Fruit fly (Drosophila melanogaster) whole organism, embryonic: ENCODE data around the gene CG4593.

Experiments used
- CG10147 ChIP-seq: fragments of 200-800 bp; sonication (Bioruptor generic); optimal IDR thresholded peaks from 2 replicates; lab custom pipeline; 2019; ENCODE audit warnings: missing biosample characterization, mild to moderate bottlenecking, missing genetic modification characterization, moderate library complexity
- CG10979 ChIP-seq: fragments of 200-800 bp; sonication (Bioruptor generic); optimal IDR thresholded peaks from 2 replicates; lab custom pipeline; 2018; ENCODE audit warnings: missing biosample characterization, mild to moderate bottlenecking, missing genetic modification characterization, moderate library complexity
- CG12744 ChIP-seq: fragments of 200-800 bp; sonication (Bioruptor generic); optimal IDR thresholded peaks from 2 replicates; lab custom pipeline; 2016; ENCODE audit warnings: missing biosample characterization, missing genetic modification characterization
- CG13894 ChIP-seq: fragments of 200-800 bp; sonication (Bioruptor generic); optimal IDR thresholded peaks from 3 replicates; lab custom pipeline; 2018; ENCODE audit warnings: missing biosample characterization, mild to moderate bottlenecking, missing genetic modification characterization, moderate library complexity
- CG15269 ChIP-seq: fragments of 200-800 bp; sonication (Bioruptor generic); optimal IDR thresholded peaks from 2 replicates; lab custom pipeline; 2018; ENCODE audit warnings: missing biosample characterization, mild to moderate bottlenecking, missing genetic modification characterization, moderate library complexity
- CG18262 ChIP-seq: fragments of 200-800 bp; optimal IDR thresholded peaks from 3 replicates; lab custom pipeline; 2019; ENCODE audit warnings: missing biosample characterization, mild to moderate bottlenecking, missing genetic modification characterization, moderate library complexity
- CG2129 ChIP-seq: fragments of 200-800 bp; sonication (Bioruptor generic); IDR thresholded peaks from 2 replicates; pipeline ENCODE4 v1.3.6; 2022; ENCODE audit warnings: missing biosample characterization, missing genetic modification characterization; ENCODE audit not compliant: partially characterized antibody
- CG31441 ChIP-seq: fragments of 200-800 bp; sonication (Bioruptor generic); IDR thresholded peaks from 2 replicates; pipeline ENCODE4 v1.3.6; 2022; ENCODE audit warnings: missing biosample characterization, missing genetic modification characterization
- CG34422 ChIP-seq: fragments of 200-800 bp; sonication (Bioruptor generic); IDR thresholded peaks from 3 replicates; pipeline ENCODE4 v1.3.6; 2022; ENCODE audit warnings: missing biosample characterization, missing genetic modification characterization
- CG3847 ChIP-seq: fragments of 200-800 bp; sonication (Bioruptor generic); IDR thresholded peaks from 2 replicates; pipeline ENCODE4 v1.3.6; 2022; ENCODE audit warnings: missing biosample characterization, missing genetic modification characterization
- CG4282 ChIP-seq: fragments of 200-800 bp; sonication (Bioruptor generic); optimal IDR thresholded peaks from 2 replicates; lab custom pipeline; 2016; ENCODE audit warnings: missing biosample characterization, missing genetic modification characterization
- CG4404 ChIP-seq: fragments of 200-800 bp; sonication (Bioruptor generic); IDR thresholded peaks from 2 replicates; pipeline ENCODE4 v1.3.6; 2022; ENCODE audit warnings: missing biosample characterization, missing genetic modification characterization
- CG7357 ChIP-seq: fragments of 200-800 bp; sonication (Bioruptor generic); IDR thresholded peaks from 3 replicates; pipeline ENCODE4 v1.3.6; 2022; ENCODE audit warnings: missing biosample characterization, missing genetic modification characterization
- CG8089 ChIP-seq: fragments of 200-800 bp; sonication (Bioruptor generic); optimal IDR thresholded peaks from 3 replicates; lab custom pipeline; 2016; ENCODE audit warnings: missing biosample characterization, missing genetic modification characterization
- CG8290 ChIP-seq, 3 experiments: fragments of 200-800 bp; sonication (Bioruptor generic); optimal IDR thresholded peaks; 2 replicates each; lab custom pipeline; 2016 to 2019; ENCODE audit warnings: missing biosample characterization in 3 of 3, missing genetic modification characterization in 3 of 3, mild to moderate bottlenecking in 2 of 3, moderate library complexity in 1 of 3
- CG8359 ChIP-seq: fragments of 200-800 bp; sonication (Bioruptor generic); optimal IDR thresholded peaks from 2 replicates; lab custom pipeline; 2017; ENCODE audit warnings: missing biosample characterization, mild to moderate bottlenecking, missing genetic modification characterization, borderline replicate concordance
- CG8944 ChIP-seq: fragments of 200-800 bp; sonication (Bioruptor generic); optimal IDR thresholded peaks from 3 replicates; lab custom pipeline; 2016; ENCODE audit warnings: missing biosample characterization, missing genetic modification characterization
- D ChIP-seq, 2 experiments: fragments of 200-800 bp in 1 of 2; fragments of >200 bp in 1 of 2; sonication (Bioruptor generic) in 1 of 2; optimal IDR thresholded peaks; 2 replicates in 1 of 2; 3 replicates in 1 of 2; lab custom pipeline; 2017; ENCODE audit warnings: mild to moderate bottlenecking in 1 of 2, missing biosample characterization in 1 of 2, missing genetic modification characterization in 1 of 2, missing genetic modification reagents in 1 of 2
- D19A ChIP-seq: fragments of 200-800 bp; optimal IDR thresholded peaks from 3 replicates; lab custom pipeline; 2019; ENCODE audit warnings: missing biosample characterization, mild to moderate bottlenecking, missing genetic modification characterization, moderate library complexity
- Dll ChIP-seq: fragments of 200-800 bp; sonication (Bioruptor generic); IDR thresholded peaks from 4 replicates; pipeline ENCODE4 v1.3.6; 2022; ENCODE audit warnings: missing biosample characterization, missing genetic modification characterization; ENCODE audit not compliant: partially characterized antibody
- Med ChIP-seq: fragments of 200-800 bp; sonication (Bioruptor generic); peaks from one replicate; lab custom pipeline; 2016; ENCODE audit warnings: missing biosample characterization, missing genetic modification characterization, mild to moderate bottlenecking, inconsistent platforms, moderate library complexity
- Mrtf ChIP-seq: fragments of 200-800 bp; sonication (Bioruptor generic); IDR thresholded peaks from 3 replicates; pipeline ENCODE4 v1.3.6; 2022; ENCODE audit warnings: missing biosample characterization, missing genetic modification characterization
- Rfx ChIP-seq: fragments of 200-800 bp; sonication (Bioruptor generic); IDR thresholded peaks from 2 replicates; pipeline ENCODE4 v1.3.6; 2022; ENCODE audit warnings: missing biosample characterization, missing genetic modification characterization
- Sox102F ChIP-seq: fragments of 200-800 bp; sonication (Bioruptor generic); optimal IDR thresholded peaks from 2 replicates; lab custom pipeline; 2018; ENCODE audit warnings: missing biosample characterization, mild to moderate bottlenecking, missing genetic modification characterization, moderate library complexity
- bbx ChIP-seq: fragments of 200-800 bp; sonication (Bioruptor generic); IDR thresholded peaks from 2 replicates; pipeline ENCODE4 v1.3.6; 2022; ENCODE audit warnings: missing biosample characterization, missing genetic modification characterization; ENCODE audit not compliant: partially characterized antibody
- bigmax ChIP-seq: fragments of 200-800 bp; sonication (Bioruptor generic); optimal IDR thresholded peaks from 2 replicates; lab custom pipeline; 2018; ENCODE audit warnings: missing biosample characterization, mild to moderate bottlenecking, missing genetic modification characterization
- chinmo ChIP-seq: fragments of 200-800 bp; sonication (Bioruptor generic); IDR thresholded peaks from 4 replicates; pipeline ENCODE4 v1.3.6; 2022; ENCODE audit warnings: missing biosample characterization, missing genetic modification characterization; ENCODE audit not compliant: partially characterized antibody
- chm ChIP-seq: fragments of 200-800 bp; sonication (Bioruptor generic); IDR thresholded peaks from 2 replicates; pipeline ENCODE4 v1.3.6; 2022; ENCODE audit warnings: missing biosample characterization, missing genetic modification characterization
- grau ChIP-seq: fragments of 200-800 bp; optimal IDR thresholded peaks from 3 replicates; lab custom pipeline; 2019; ENCODE audit warnings: missing biosample characterization, mild to moderate bottlenecking, missing genetic modification characterization, moderate library complexity
- gsb ChIP-seq: fragments of 200-800 bp; sonication (Bioruptor generic); IDR thresholded peaks from 2 replicates; pipeline ENCODE4 v1.3.6; 2022; ENCODE audit warnings: missing biosample characterization, missing genetic modification characterization
- gt ChIP-seq: fragments of 200-800 bp; sonication (Bioruptor generic); IDR thresholded peaks from 2 replicates; pipeline ENCODE4 v1.3.6; 2022; ENCODE audit warnings: missing biosample characterization, missing genetic modification characterization
- kay ChIP-seq: fragments of 200-800 bp; sonication (Bioruptor generic); optimal IDR thresholded peaks from 2 replicates; lab custom pipeline; 2016; ENCODE audit warnings: missing biosample characterization, missing genetic modification characterization
- kni ChIP-seq: fragments of 200-800 bp; sonication (Bioruptor generic); optimal IDR thresholded peaks from 3 replicates; lab custom pipeline; 2017; ENCODE audit warnings: mild to moderate bottlenecking, missing biosample characterization, missing genetic modification reagents, missing genetic modification characterization
- lab ChIP-seq: fragments of 200-800 bp; sonication (Bioruptor generic); optimal IDR thresholded peaks from 3 replicates; lab custom pipeline; 2017; ENCODE audit warnings: missing biosample characterization, missing genetic modification characterization, mild to moderate bottlenecking, moderate library complexity, missing genetic modification reagents
- otp ChIP-seq: fragments of 200-800 bp; sonication (Bioruptor generic); IDR thresholded peaks from 3 replicates; pipeline ENCODE4, ENCODE4 v1.3.6; 2022; ENCODE audit warnings: missing biosample characterization, missing genetic modification characterization
- pan ChIP-seq, 4 experiments: fragments of >200 bp in 3 of 4; fragments of 200-800 bp in 1 of 4; sonication (Bioruptor generic) in 1 of 4; optimal IDR thresholded peaks in 3 of 4; IDR thresholded peaks in 1 of 4; 2 replicates each; pipeline versions ENCODE4 v1.3.6 to Lab custom; 2017 to 2022; ENCODE audit warnings: missing biosample characterization in 2 of 4, missing genetic modification characterization in 2 of 4, mixed read lengths in 1 of 4
- peb ChIP-seq: fragments of 200-800 bp; sonication (Bioruptor generic); IDR thresholded peaks from 2 replicates; pipeline ENCODE4 v1.3.6; 2022; ENCODE audit warnings: missing biosample characterization, missing genetic modification characterization
- phol ChIP-seq: fragments of 200-800 bp; sonication (Bioruptor generic); optimal IDR thresholded peaks from 3 replicates; lab custom pipeline; 2018; ENCODE audit warnings: missing biosample characterization, mild to moderate bottlenecking, missing genetic modification characterization, moderate library complexity
- row ChIP-seq: fragments of 200-800 bp; sonication (Bioruptor generic); IDR thresholded peaks from 3 replicates; pipeline ENCODE4 v1.3.6; 2022; ENCODE audit warnings: missing biosample characterization, missing genetic modification characterization
- salm ChIP-seq: fragments of 200-800 bp; sonication (Bioruptor generic); optimal IDR thresholded peaks from 2 replicates; lab custom pipeline; 2018; ENCODE audit warnings: missing biosample characterization, mild to moderate bottlenecking, missing genetic modification characterization
- scrt ChIP-seq: fragments of 200-800 bp; sonication (Bioruptor generic); optimal IDR thresholded peaks from 2 replicates; lab custom pipeline; 2018; ENCODE audit warnings: missing biosample characterization, mild to moderate bottlenecking, missing genetic modification characterization, moderate library complexity
- sd ChIP-seq: fragments of 200-800 bp; sonication (Bioruptor generic); optimal IDR thresholded peaks from 3 replicates; lab custom pipeline; 2018; ENCODE audit warnings: missing biosample characterization, mild to moderate bottlenecking, missing genetic modification characterization, moderate library complexity
- sens ChIP-seq: fragments of 200-800 bp; sonication (Bioruptor generic); peaks from one replicate; lab custom pipeline; 2016; ENCODE audit warnings: missing biosample characterization, missing genetic modification characterization
- slbo ChIP-seq: fragments of 200-800 bp; sonication (Bioruptor generic); IDR thresholded peaks from 2 replicates; pipeline ENCODE4 v1.3.6; 2022; ENCODE audit warnings: missing biosample characterization, missing genetic modification characterization
- so ChIP-seq: fragments of 200-800 bp; sonication (Bioruptor generic); IDR thresholded peaks from 3 replicates; pipeline ENCODE4 v1.3.6; 2022; ENCODE audit warnings: missing biosample characterization, missing genetic modification characterization
- tgo ChIP-seq: fragments of 200-800 bp; sonication (Bioruptor generic); IDR thresholded peaks from 3 replicates; pipeline ENCODE4 v1.3.6; 2022; ENCODE audit warnings: missing biosample characterization, missing genetic modification characterization
- unc-4 ChIP-seq: fragments of 200-800 bp; sonication (Bioruptor generic); IDR thresholded peaks from 2 replicates; pipeline ENCODE4 v1.3.6; 2022; ENCODE audit warnings: missing biosample characterization, missing genetic modification characterization; ENCODE audit not compliant: partially characterized antibody
- vvl ChIP-seq: fragments of 200-800 bp; sonication (Bioruptor generic); IDR thresholded peaks from 2 replicates; pipeline ENCODE4 v1.3.6; 2022; ENCODE audit warnings: missing biosample characterization, missing genetic modification characterization

Gene CG4593

DNA sequence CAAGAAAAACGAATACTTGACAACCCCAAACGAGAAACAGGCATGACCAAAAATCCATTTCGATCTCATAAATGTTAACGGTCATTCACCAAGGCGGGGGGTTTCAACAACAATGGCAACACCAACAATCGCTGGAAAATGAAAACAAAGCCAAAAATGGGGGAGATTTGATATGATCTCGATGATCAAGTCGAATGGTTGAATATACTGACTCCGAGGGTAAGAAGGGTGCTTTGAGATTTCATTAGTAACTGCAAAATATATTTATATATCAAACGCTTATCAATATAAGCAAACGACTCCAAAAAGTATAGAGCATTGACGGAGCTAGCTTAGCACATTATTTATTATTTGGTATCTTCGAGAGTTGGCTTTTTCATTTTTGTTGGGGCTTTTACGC is 23.6 kb upstream of the CG4593 start (continued):
- TF ChIP-seq tgo (0 out of 3 replicates have a peak, but pooled peaks have one; percentile 32), Rfx (peak; percentile 29; the same call in 1 of the 2 replicates), bigmax (GFP tag; lab: Kevin White, UChicago) (peak; percentile 49), row (GFP tag; lab: Robert Waterston, UW) (peak; percentile 45), CG12744 (GFP tag; lab: Kevin White, UChicago) (no peak), Sox102F (GFP tag; lab: Kevin White, UChicago) (peak; percentile 38), sd (tag; lab: Kevin White, UChicago) (peak; percentile 13), sens (GFP tag; lab: Kevin White, UChicago) (peak; percentile 12), CG8944 (GFP tag; lab: Kevin White, UChicago) (no peak), vvl (peak; percentile 33; the same call in 1 of the 2 replicates), CG10147 (peak; percentile 14), CG18262 (tag; lab: Kevin White, UChicago) (peak; percentile 29), phol (tag; lab: Kevin White, UChicago) (peak; percentile 1), chm (GFP tag; lab: Robert Waterston, UW) (peak; percentile 43; the same call in 1 of the 2 replicates), slbo (GFP tag; lab: Robert Waterston, UW) (0 out of 2 replicates have a peak, but pooled peaks have one; percentile 28), D19A (tag; lab: Kevin White, UChicago) (peak; percentile 96)

- TF ChIP-seq grau (tag; lab: Kevin White, UChicago), result no peak
- no peak for TF ChIP-seq CG8359 (GFP tag; lab: Kevin White, UChicago)
- TF ChIP-seq kni (GFP tag; lab: Kevin White, UChicago), result peak; percentile 46
- no peak for TF ChIP-seq CG4282
- no peak for TF ChIP-seq CG13894
- no peak for TF ChIP-seq CG10979 (tag; lab: Kevin White, UChicago)
- TF ChIP-seq unc-4 (GFP tag; lab: Robert Waterston, UW), result no peak
- no peak for TF ChIP-seq pan (optimal IDR thresholded peaks at IDR 0.05; lab: Kevin White, UChicago)
- no peak for TF ChIP-seq pan (GFP tag; optimal IDR thresholded peaks at IDR 0.05 in 1 of 2, IDR thresholded peaks at IDR 0.05 in 1 of 2)
- TF ChIP-seq CG3847 (GFP tag; lab: Robert Waterston, UW), result no peak
- no peak for TF ChIP-seq CG34422 (GFP tag; lab: Robert Waterston, UW)
- TF ChIP-seq salm (tag; lab: Kevin White, UChicago), result no peak
- TF ChIP-seq vvl, result no peak
- TF ChIP-seq CG4404, result no peak
- 0 out of 4 replicates have a peak, but pooled peaks have one; percentile 25 for TF ChIP-seq chinmo
- TF ChIP-seq CG8290 (GFP tag; optimal IDR thresholded peaks at IDR 0.05; lab: Kevin White, UChicago), result no peak
- TF ChIP-seq CG8290 (tag; optimal IDR thresholded peaks at IDR 0.05; lab: Kevin White, UChicago), result no peak
- no peak for TF ChIP-seq otp (GFP tag; lab: Robert Waterston, UW)
- TF ChIP-seq D (optimal IDR thresholded peaks at IDR 0.05; lab: Kevin White, UChicago), result no peak
- no peak for TF ChIP-seq D (GFP tag; optimal IDR thresholded peaks at IDR 0.05; lab: Kevin White, UChicago)
- no peak for TF ChIP-seq CG2129 (GFP tag; lab: Robert Waterston, UW)
- no peak for TF ChIP-seq Mrtf
- no peak for TF ChIP-seq gt (GFP tag; lab: Robert Waterston, UW)
- TF ChIP-seq bbx (GFP tag; lab: Robert Waterston, UW), result no peak
- TF ChIP-seq gsb, result no peak
- no peak for TF ChIP-seq CG31441 (GFP tag; lab: Robert Waterston, UW)
- no peak for TF ChIP-seq so (GFP tag; lab: Robert Waterston, UW)
- TF ChIP-seq scrt (GFP tag; lab: Kevin White, UChicago), result no peak
- no peak for TF ChIP-seq CG15269
- TF ChIP-seq Dll (GFP tag; lab: Robert Waterston, UW), result no peak
- TF ChIP-seq Med (GFP tag; lab: Kevin White, UChicago), result no peak
- TF ChIP-seq lab (GFP tag; lab: Kevin White, UChicago), result no peak
- no peak for TF ChIP-seq kay
- no peak for TF ChIP-seq peb (GFP tag; lab: Robert Waterston, UW)
- no peak for TF ChIP-seq CG7357 (GFP tag; lab: Robert Waterston, UW)
- TF ChIP-seq CG8089 (GFP tag; lab: Kevin White, UChicago), result no peak
Observed at dm6 chrX:6991286-6991685, 22.4 kb upstream of the CG4593 start, which contains the start of gene ogre. TSS of gene ogre (minus strand) at chrX:6991318.
